Fruit fly (Drosophila melanogaster) whole organism, embryonic: ENCODE data around the gene CG10165.

Source experiments
- B-H1 ChIP-seq: fragments of 200-800 bp; sonication (Bioruptor generic); IDR thresholded peaks from 3 replicates; pipeline ENCODE4 v1.3.6; 2022; ENCODE audit warnings: missing biosample characterization, missing genetic modification characterization
- CG10366 ChIP-seq: fragments of 200-800 bp; sonication (Bioruptor generic); IDR thresholded peaks from 2 replicates; pipeline ENCODE4 v1.3.6; 2022; ENCODE audit warnings: missing biosample characterization, missing genetic modification characterization
- CG11696 ChIP-seq: fragments of 200-800 bp; sonication (Bioruptor generic); IDR thresholded peaks from 2 replicates; pipeline ENCODE4 v1.3.6; 2022; ENCODE audit warnings: missing biosample characterization, missing genetic modification characterization
- CG12391 ChIP-seq: fragments of 200-800 bp; sonication (Bioruptor generic); optimal IDR thresholded peaks from 3 replicates; lab custom pipeline; 2018; ENCODE audit warnings: missing biosample characterization, mild to moderate bottlenecking, missing genetic modification characterization, moderate library complexity
- CG12744 ChIP-seq: fragments of 200-800 bp; sonication (Bioruptor generic); optimal IDR thresholded peaks from 2 replicates; lab custom pipeline; 2016; ENCODE audit warnings: missing biosample characterization, missing genetic modification characterization
- CG13775 ChIP-seq: fragments of 200-800 bp; sonication (Bioruptor generic); optimal IDR thresholded peaks from 3 replicates; lab custom pipeline; 2017; ENCODE audit warnings: missing biosample characterization, mild to moderate bottlenecking, missing genetic modification characterization
- CG14014 ChIP-seq: fragments of 200-800 bp; sonication (Bioruptor generic); IDR thresholded peaks from 2 replicates; pipeline ENCODE4 v1.3.6; 2022; ENCODE audit warnings: missing biosample characterization, missing genetic modification characterization
- CG15073 ChIP-seq: fragments of 200-800 bp; sonication (Bioruptor generic); optimal IDR thresholded peaks from 2 replicates; lab custom pipeline; 2016; ENCODE audit warnings: missing biosample characterization, missing genetic modification characterization
- CG15269 ChIP-seq: fragments of 200-800 bp; sonication (Bioruptor generic); optimal IDR thresholded peaks from 2 replicates; lab custom pipeline; 2018; ENCODE audit warnings: missing biosample characterization, mild to moderate bottlenecking, missing genetic modification characterization, moderate library complexity
- CG18619 ChIP-seq: fragments of 200-800 bp; sonication (Bioruptor generic); optimal IDR thresholded peaks from 3 replicates; lab custom pipeline; 2017; ENCODE audit warnings: missing biosample characterization, mild to moderate bottlenecking, missing genetic modification characterization
- CG2129 ChIP-seq: fragments of 200-800 bp; sonication (Bioruptor generic); IDR thresholded peaks from 2 replicates; pipeline ENCODE4 v1.3.6; 2022; ENCODE audit warnings: missing biosample characterization, missing genetic modification characterization; ENCODE audit not compliant: partially characterized antibody
- CG33557 ChIP-seq: fragments of 200-800 bp; sonication (Bioruptor generic); optimal IDR thresholded peaks from 2 replicates; lab custom pipeline; 2019; ENCODE audit warnings: missing biosample characterization, mild to moderate bottlenecking, missing genetic modification characterization, moderate library complexity
- CG3995 ChIP-seq: fragments of 200-800 bp; sonication (Bioruptor generic); optimal IDR thresholded peaks from 3 replicates; lab custom pipeline; 2016; ENCODE audit warnings: missing biosample characterization, missing genetic modification characterization
- CG4360 ChIP-seq: fragments of 200-800 bp; sonication (Bioruptor generic); IDR thresholded peaks from 2 replicates; pipeline ENCODE4 v1.3.6; 2022; ENCODE audit warnings: missing biosample characterization, missing genetic modification characterization
- CG4617 ChIP-seq: fragments of 200-800 bp; sonication (Bioruptor generic); optimal IDR thresholded peaks from 3 replicates; lab custom pipeline; 2016; ENCODE audit warnings: missing biosample characterization, missing genetic modification characterization, borderline replicate concordance
- CG6175 ChIP-seq: fragments of 200-800 bp; sonication (Bioruptor generic); IDR thresholded peaks from 3 replicates; pipeline ENCODE4 v1.3.6; 2022; ENCODE audit warnings: missing biosample characterization, missing genetic modification characterization
- CG9797 ChIP-seq: fragments of 200-800 bp; sonication (Bioruptor generic); optimal IDR thresholded peaks from 3 replicates; lab custom pipeline; 2018; ENCODE audit warnings: missing biosample characterization, mild to moderate bottlenecking, missing genetic modification characterization
- CG9817 ChIP-seq: fragments of 200-800 bp; sonication (Bioruptor generic); optimal IDR thresholded peaks from 2 replicates; lab custom pipeline; 2018; ENCODE audit warnings: missing biosample characterization, mild to moderate bottlenecking, missing genetic modification characterization, moderate library complexity
- Ets97D ChIP-seq: fragments of 200-800 bp; sonication (Bioruptor generic); optimal IDR thresholded peaks from 3 replicates; lab custom pipeline; 2016; ENCODE audit warnings: missing biosample characterization, missing genetic modification characterization
- HHEX ChIP-seq: fragments of 200-800 bp; sonication (Bioruptor generic); optimal IDR thresholded peaks from 3 replicates; lab custom pipeline; 2017; ENCODE audit warnings: missing biosample characterization, mild to moderate bottlenecking, missing genetic modification characterization, missing genetic modification reagents
- HmgZ ChIP-seq: fragments of 200-800 bp; sonication (Bioruptor generic); optimal IDR thresholded peaks from 2 replicates; lab custom pipeline; 2018; ENCODE audit warnings: missing biosample characterization, mild to moderate bottlenecking, missing genetic modification characterization
- Hmr ChIP-seq: fragments of 200-800 bp; sonication (Bioruptor generic); optimal IDR thresholded peaks from 3 replicates; lab custom pipeline; 2017; ENCODE audit warnings: mild to moderate bottlenecking, missing biosample characterization, missing genetic modification reagents, missing genetic modification characterization
- Hr51 ChIP-seq, 2 experiments: fragments of 200-800 bp; sonication (Bioruptor generic); optimal IDR thresholded peaks; 2 replicates in 1 of 2; 3 replicates in 1 of 2; lab custom pipeline; 2016 to 2018; ENCODE audit warnings: missing biosample characterization in 2 of 2, missing genetic modification characterization in 2 of 2, mild to moderate bottlenecking in 1 of 2, moderate library complexity in 1 of 2
- Lim3 ChIP-seq: fragments of 200-800 bp; sonication (Bioruptor generic); IDR thresholded peaks from 2 replicates; pipeline ENCODE4 v1.3.6; 2022; ENCODE audit warnings: missing biosample characterization, missing genetic modification characterization
- Ssrp ChIP-seq: fragments of 200-800 bp; sonication (Bioruptor generic); optimal IDR thresholded peaks from 2 replicates; lab custom pipeline; 2018; ENCODE audit warnings: missing biosample characterization, mild to moderate bottlenecking, missing genetic modification characterization, moderate library complexity
- YL-1 ChIP-seq: fragments of 200-800 bp; sonication (Bioruptor generic); optimal IDR thresholded peaks from 3 replicates; lab custom pipeline; 2017; ENCODE audit warnings: missing biosample characterization, mild to moderate bottlenecking, missing genetic modification characterization
- al ChIP-seq: fragments of 200-800 bp; sonication (Bioruptor generic); IDR thresholded peaks from 2 replicates; pipeline ENCODE4 v1.3.6; 2022; ENCODE audit warnings: missing biosample characterization, missing genetic modification characterization
- cas ChIP-seq: fragments of 200-800 bp; sonication (Bioruptor generic); IDR thresholded peaks from 2 replicates; pipeline ENCODE4 v1.3.6; 2022; ENCODE audit warnings: missing biosample characterization, missing genetic modification characterization
- crp ChIP-seq, 2 experiments: fragments of 200-800 bp; sonication (Bioruptor generic); optimal IDR thresholded peaks; 2 replicates in 1 of 2; 3 replicates in 1 of 2; lab custom pipeline; 2017; ENCODE audit warnings: missing biosample characterization in 2 of 2, missing genetic modification characterization in 2 of 2, mild to moderate bottlenecking in 1 of 2, moderate library complexity in 1 of 2
- dpn ChIP-seq, 2 experiments: fragments of 200-800 bp; sonication (Bioruptor generic); optimal IDR thresholded peaks; 3 replicates each; lab custom pipeline; 2016; ENCODE audit warnings: missing biosample characterization in 2 of 2, missing genetic modification characterization in 2 of 2
- emc ChIP-seq: fragments of 200-800 bp; sonication (Bioruptor generic); optimal IDR thresholded peaks from 2 replicates; lab custom pipeline; 2016; ENCODE audit warnings: missing biosample characterization, missing genetic modification characterization
- insv ChIP-seq, 2 experiments: fragments of 200-800 bp; sonication (Bioruptor generic); optimal IDR thresholded peaks; 3 replicates each; lab custom pipeline; 2016 to 2018; ENCODE audit warnings: missing biosample characterization in 2 of 2, missing genetic modification characterization in 2 of 2
- jing ChIP-seq: fragments of 200-800 bp; sonication (Bioruptor generic); optimal IDR thresholded peaks from 2 replicates; lab custom pipeline; 2018; ENCODE audit warnings: missing biosample characterization, mild to moderate bottlenecking, missing genetic modification characterization
- ken ChIP-seq: fragments of 200-800 bp; sonication (Bioruptor generic); IDR thresholded peaks from 3 replicates; pipeline ENCODE4 v1.3.6; 2022; ENCODE audit warnings: missing biosample characterization, missing genetic modification characterization
- mam ChIP-seq: fragments of 200-800 bp; sonication (Bioruptor generic); optimal IDR thresholded peaks from 3 replicates; lab custom pipeline; 2016; ENCODE audit warnings: missing biosample characterization, missing genetic modification characterization
- nmo ChIP-seq: fragments of 200-800 bp; sonication (Bioruptor generic); optimal IDR thresholded peaks from 2 replicates; lab custom pipeline; 2018; ENCODE audit warnings: missing biosample characterization, mild to moderate bottlenecking, missing genetic modification characterization, moderate library complexity
- p53 ChIP-seq: fragments of 200-800 bp; sonication (Bioruptor generic); optimal IDR thresholded peaks from 2 replicates; lab custom pipeline; 2016; ENCODE audit warnings: missing biosample characterization, missing genetic modification characterization
- pb ChIP-seq: fragments of 200-800 bp; sonication (Bioruptor generic); optimal IDR thresholded peaks from 3 replicates; lab custom pipeline; 2016; ENCODE audit warnings: missing biosample characterization, missing genetic modification characterization
- prd ChIP-seq, 3 experiments: fragments of >200 bp in 2 of 3; fragments of 200-800 bp in 1 of 3; sonication (Bioruptor generic) in 1 of 3; optimal IDR thresholded peaks in 2 of 3; IDR thresholded peaks in 1 of 3; 2 replicates in 2 of 3; 3 replicates in 1 of 3; pipeline versions ENCODE4 v1.3.6 to Lab custom; 2017 to 2022; ENCODE audit warnings: missing biosample characterization in 1 of 3, missing genetic modification characterization in 1 of 3
- rib ChIP-seq: fragments of 200-800 bp; sonication (Bioruptor generic); IDR thresholded peaks from 2 replicates; pipeline ENCODE4 v1.3.6; 2022; ENCODE audit warnings: missing biosample characterization, missing genetic modification characterization
- sima ChIP-seq: fragments of 200-800 bp; sonication (Bioruptor generic); optimal IDR thresholded peaks from 2 replicates; lab custom pipeline; 2016; ENCODE audit warnings: missing biosample characterization, missing genetic modification characterization
- slou ChIP-seq: fragments of 200-800 bp; sonication (Bioruptor generic); optimal IDR thresholded peaks from 3 replicates; lab custom pipeline; 2016; ENCODE audit warnings: missing biosample characterization, missing genetic modification characterization
- tio ChIP-seq: fragments of 200-800 bp; sonication (Bioruptor generic); optimal IDR thresholded peaks from 2 replicates; lab custom pipeline; 2017; ENCODE audit warnings: missing biosample characterization, missing genetic modification characterization, inconsistent platforms
- wdn ChIP-seq: fragments of 200-800 bp; sonication (Bioruptor generic); IDR thresholded peaks from 2 replicates; pipeline ENCODE4 v1.3.6; 2022; ENCODE audit warnings: missing biosample characterization, missing genetic modification characterization

CG10165 gene

dm6 chr2L:19517154-19517814, 12.8 kb downstream of the CG10165 start, which contains the start of gene Hasp (continued):
- TF ChIP-seq prd (optimal IDR thresholded peaks at IDR 0.05; lab: Kevin White, UChicago), result no peak
- peak; percentile 36 for TF ChIP-seq prd (GFP tag; IDR thresholded peaks at IDR 0.05; lab: Robert Waterston, UW)
- no peak for TF ChIP-seq mam (GFP tag; lab: Kevin White, UChicago)
- no peak for TF ChIP-seq CG3995 (GFP tag; lab: Kevin White, UChicago)
- TF ChIP-seq tio (GFP tag; lab: Kevin White, UChicago), result no peak
- TF ChIP-seq insv (GFP tag; optimal IDR thresholded peaks at IDR 0.05; lab: Kevin White, UChicago), result no peak
- peak; percentile 63; the same call in 1 of the 2 replicates for TF ChIP-seq CG14014 (GFP tag; lab: Robert Waterston, UW)
- no peak for TF ChIP-seq B-H1 (GFP tag; lab: Robert Waterston, UW)
- peak; percentile 18 for TF ChIP-seq HmgZ (tag; lab: Kevin White, UChicago)
- TF ChIP-seq CG15073 (GFP tag; lab: Kevin White, UChicago), result no peak
- TF ChIP-seq Hr51 (GFP tag; optimal IDR thresholded peaks at IDR 0.05; lab: Kevin White, UChicago), result peak in 1 of 2 experiments; percentile 70
- TF ChIP-seq CG12744 (GFP tag; lab: Kevin White, UChicago), result no peak
- peak; percentile 29 for TF ChIP-seq CG18619 (GFP tag; lab: Kevin White, UChicago)
- no peak for TF ChIP-seq CG6175 (GFP tag; lab: Robert Waterston, UW)
- TF ChIP-seq Ssrp (tag; lab: Kevin White, UChicago), result peak; percentile 46
- no peak for TF ChIP-seq wdn (GFP tag; lab: Robert Waterston, UW)
- TF ChIP-seq HHEX (GFP tag; lab: Kevin White, UChicago), result peak; percentile 39
- peak; percentile 47; the same call in 1 of the 2 replicates for TF ChIP-seq cas
- TF ChIP-seq CG4617 (GFP tag; lab: Kevin White, UChicago), result peak; percentile 2
- TF ChIP-seq emc, result no peak
- TF ChIP-seq CG12391, result peak; percentile 68
- TF ChIP-seq CG9797 (GFP tag; lab: Kevin White, UChicago), result no peak
- peak; percentile 55 for TF ChIP-seq Ets97D (GFP tag; lab: Kevin White, UChicago)
- no peak for TF ChIP-seq CG4360
- TF ChIP-seq jing (GFP tag; lab: Kevin White, UChicago), result no peak
- no peak for TF ChIP-seq CG9817 (tag; lab: Kevin White, UChicago)
- TF ChIP-seq ken (GFP tag; lab: Robert Waterston, UW), result peak; percentile 21; the same call in 1 of the 3 replicates
- TF ChIP-seq CG2129 (GFP tag; lab: Robert Waterston, UW), result no peak
- TF ChIP-seq CG15269 (tag; lab: Kevin White, UChicago), result no peak
- TF ChIP-seq crp (GFP tag; optimal IDR thresholded peaks at IDR 0.05; lab: Kevin White, UChicago), result no peak
- TF ChIP-seq CG11696, result no peak
- no peak for TF ChIP-seq CG33557 (GFP tag; lab: Kevin White, UChicago)
- TF ChIP-seq pb (GFP tag; lab: Kevin White, UChicago), result no peak
- peak; percentile 79 for TF ChIP-seq nmo (GFP tag; lab: Kevin White, UChicago)
- no peak for TF ChIP-seq rib (GFP tag; lab: Robert Waterston, UW)
- TF ChIP-seq YL-1, result no peak
- TF ChIP-seq Hmr (GFP tag; lab: Kevin White, UChicago), result peak; percentile 43
- TF ChIP-seq CG13775 (GFP tag; lab: Kevin White, UChicago), result peak; percentile 26
- peak; percentile 40 for TF ChIP-seq slou (GFP tag; lab: Kevin White, UChicago)
- no peak for TF ChIP-seq sima (GFP tag; lab: Kevin White, UChicago)
- TF ChIP-seq Lim3 (GFP tag; lab: Robert Waterston, UW), result no peak
- TF ChIP-seq CG10366 (GFP tag; lab: Robert Waterston, UW), result peak; percentile 17; the same call in 1 of the 2 replicates
- peak in 1 of 2 experiments; percentile 62 for TF ChIP-seq dpn (GFP tag; optimal IDR thresholded peaks at IDR 0.05; lab: Kevin White, UChicago)
- no peak for TF ChIP-seq p53 (GFP tag; lab: Kevin White, UChicago)
- no peak for TF ChIP-seq al
